Fruit fly (Drosophila melanogaster): ENCODE data around the gene CG12507.

DNA sequence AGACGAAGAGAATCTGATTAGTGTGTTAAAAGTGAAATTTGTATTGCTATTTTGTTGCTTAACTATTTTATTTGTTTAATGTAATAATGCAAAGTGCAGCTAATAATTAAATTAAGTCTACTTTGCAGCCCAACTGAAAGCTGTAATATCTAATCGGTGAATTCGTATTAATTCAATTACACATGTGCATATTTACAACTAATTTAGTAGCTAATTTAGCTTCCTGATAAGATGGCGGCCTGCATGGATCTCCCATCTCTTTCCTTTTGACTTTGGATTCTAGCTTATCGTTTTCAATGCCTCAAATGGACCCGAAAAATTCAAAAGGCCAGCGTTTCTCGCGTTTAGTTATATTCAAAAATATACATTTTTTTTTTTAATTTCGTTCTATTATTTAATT, 43.4 kb upstream of the CG12507 start:
- TF ChIP-seq CG8478 (optimal IDR thresholded peaks at IDR 0.05), result no peak
- TF ChIP-seq EcR (GFP tag; optimal IDR thresholded peaks at IDR 0.05), result no peak
- no peak for TF ChIP-seq Dll (optimal IDR thresholded peaks at IDR 0.05)
- TF ChIP-seq psq (optimal IDR thresholded peaks at IDR 0.05), result no peak
- TF ChIP-seq pan (optimal IDR thresholded peaks at IDR 0.05), result no peak
